Worm (Caenorhabditis elegans): ENCODE results near the gene T05A7.12.

- TF ChIP-seq nhr-11 (tag; optimal IDR thresholded peaks at IDR 0.05) (no peak), R02D3.7 (tag; optimal IDR thresholded peaks at IDR 0.05) (no peak), egl-27 (tag; optimal IDR thresholded peaks at IDR 0.05) (no peak), snpc-4 (tag; optimal IDR thresholded peaks at IDR 0.05) (no peak), ceh-82 (tag; optimal IDR thresholded peaks at IDR 0.05) (no peak), nhr-23 (tag; optimal IDR thresholded peaks at IDR 0.05) (no peak), zag-1 (tag; optimal IDR thresholded peaks at IDR 0.05) (no peak)
Measured at ce11 chrII:4673670-4674069, 10.6 kb upstream of the T05A7.12 start.

All from whole organism, L2 larva.